Worm (Caenorhabditis elegans) whole organism, early embryonic: ENCODE data around the gene ifc-1.

ENCODE experiments used
- ceh-13 ChIP-seq: fragments of 200-800 bp; sonication (Bioruptor generic); optimal IDR thresholded peaks from 2 replicates; lab custom pipeline; 2018; ENCODE audit warnings: mild to moderate bottlenecking, missing genetic modification characterization, missing compliant biosample characterization
- pes-1 ChIP-seq: fragments of 200-800 bp; sonication (Bioruptor generic); IDR thresholded peaks from 2 replicates; pipeline ENCODE4 v1.3.6; 2022; ENCODE audit warnings: missing genetic modification reagents, missing genetic modification characterization, missing compliant biosample characterization
- tbx-11 ChIP-seq: fragments of 200-800 bp; sonication (Bioruptor generic); IDR thresholded peaks from 2 replicates; pipeline ENCODE4 v1.3.6; 2022; ENCODE audit warnings: missing genetic modification characterization, missing compliant biosample characterization

DNA sequence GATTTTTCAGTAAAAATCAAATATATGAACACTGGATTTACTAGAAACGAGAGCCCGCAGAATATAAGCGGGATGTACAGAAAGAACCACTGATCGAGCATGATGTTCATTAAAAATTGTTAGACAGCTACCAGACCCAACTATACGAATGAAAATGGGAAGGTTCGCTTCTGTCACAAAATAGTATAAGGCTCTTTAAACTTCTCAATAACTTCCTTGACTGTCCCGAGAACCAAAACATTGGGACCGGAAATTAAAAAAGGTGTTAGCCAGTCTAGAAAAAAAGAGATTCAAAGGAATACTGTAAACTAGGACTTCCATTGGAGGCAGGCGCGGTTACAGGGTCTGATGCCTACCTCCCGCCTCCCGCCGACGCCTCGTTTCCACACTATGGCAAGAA is 23.4 kb upstream of the ifc-1 start, which contains the start of gene srj-55:
- no peak for TF ChIP-seq ceh-13 (GFP tag; lab: Kevin White, UChicago)
- no peak for TF ChIP-seq pes-1 (GFP tag; lab: Robert Waterston, UW)
- no peak for TF ChIP-seq tbx-11
